Fruit fly (Drosophila melanogaster) whole organism, adult: ENCODE results near the gene Cpr66Cb.

Experiments
- CG11617 ChIP-seq: fragments of 200-800 bp; sonication (Bioruptor generic); optimal IDR thresholded peaks from 2 replicates; lab custom pipeline; 2017; ENCODE audit warnings: mild to moderate bottlenecking, missing biosample characterization, missing genetic modification reagents, missing genetic modification characterization
- CG12768 ChIP-seq: fragments of 200-800 bp; sonication (Bioruptor generic); optimal IDR thresholded peaks from 2 replicates; lab custom pipeline; 2017; ENCODE audit warnings: missing biosample characterization, missing genetic modification characterization, mild to moderate bottlenecking, moderate library complexity, missing genetic modification reagents
- CG14711 ChIP-seq: fragments of 200-800 bp; sonication (Bioruptor generic); optimal IDR thresholded peaks from 2 replicates; lab custom pipeline; 2018; ENCODE audit warnings: missing biosample characterization, mild to moderate bottlenecking, missing genetic modification characterization, moderate library complexity
- CG1620 ChIP-seq: fragments of 200-800 bp; sonication (Bioruptor generic); optimal IDR thresholded peaks from 2 replicates; lab custom pipeline; 2016; ENCODE audit warnings: missing biosample characterization, missing genetic modification characterization
- CG33017 ChIP-seq: fragments of 200-800 bp; sonication (Bioruptor generic); optimal IDR thresholded peaks from 2 replicates; lab custom pipeline; 2018; ENCODE audit warnings: missing biosample characterization, mild to moderate bottlenecking, missing genetic modification characterization, moderate library complexity
- CG5204 ChIP-seq: fragments of 200-800 bp; sonication (Bioruptor generic); optimal IDR thresholded peaks from 2 replicates; lab custom pipeline; 2016; ENCODE audit warnings: missing biosample characterization, missing genetic modification characterization
- CG7045 ChIP-seq: fragments of 200-800 bp; sonication (Bioruptor generic); optimal IDR thresholded peaks from 2 replicates; lab custom pipeline; 2017; ENCODE audit warnings: missing biosample characterization, mild to moderate bottlenecking, missing genetic modification characterization
- CG7101 ChIP-seq: fragments of 200-800 bp; sonication (Bioruptor generic); optimal IDR thresholded peaks from 2 replicates; lab custom pipeline; 2018; ENCODE audit warnings: missing biosample characterization, mild to moderate bottlenecking, missing genetic modification characterization, moderate library complexity
- Clk ChIP-seq: fragments of 200-800 bp; sonication (Bioruptor generic); optimal IDR thresholded peaks from 2 replicates; lab custom pipeline; 2017; ENCODE audit warnings: missing biosample characterization, missing genetic modification characterization
- Crg-1 ChIP-seq: fragments of 200-800 bp; sonication (Bioruptor generic); optimal IDR thresholded peaks from 2 replicates; lab custom pipeline; 2016; ENCODE audit warnings: missing biosample characterization, missing genetic modification characterization
- Hr96 ChIP-seq: fragments of 200-800 bp; sonication (Bioruptor generic); optimal IDR thresholded peaks from 2 replicates; lab custom pipeline; 2016; ENCODE audit warnings: missing biosample characterization, missing genetic modification characterization
- Mnt ChIP-seq: fragments of 200-800 bp; sonication (Bioruptor generic); optimal IDR thresholded peaks from 2 replicates; lab custom pipeline; 2016; ENCODE audit warnings: missing biosample characterization, mild to moderate bottlenecking, missing genetic modification characterization
- bab1 ChIP-seq: fragments of 200-800 bp; sonication (Bioruptor generic); optimal IDR thresholded peaks from 3 replicates; lab custom pipeline; 2019; ENCODE audit warnings: missing biosample characterization, mild to moderate bottlenecking, missing genetic modification characterization, moderate library complexity
- cic ChIP-seq: fragments of 200-800 bp; sonication (Bioruptor generic); optimal IDR thresholded peaks from 2 replicates; lab custom pipeline; 2017; ENCODE audit warnings: missing biosample characterization, mild to moderate bottlenecking, missing genetic modification characterization, moderate library complexity
- cnc ChIP-seq, 2 experiments: fragments of >200 bp; optimal IDR thresholded peaks; 2 replicates each; lab custom pipeline; 2017
- kay ChIP-seq: fragments of 200-800 bp; sonication (Bioruptor generic); peaks from one replicate; lab custom pipeline; 2016; ENCODE audit warnings: missing biosample characterization, missing genetic modification characterization, borderline replicate concordance
- ovo ChIP-seq: fragments of 200-800 bp; sonication (Bioruptor generic); optimal IDR thresholded peaks from 2 replicates; lab custom pipeline; 2016; ENCODE audit warnings: missing biosample characterization, missing genetic modification characterization
- pad ChIP-seq: fragments of 200-800 bp; sonication (Bioruptor generic); optimal IDR thresholded peaks from 3 replicates; lab custom pipeline; 2017; ENCODE audit warnings: missing biosample characterization, missing genetic modification characterization, mild to moderate bottlenecking, moderate library complexity, missing genetic modification reagents
- tj ChIP-seq: fragments of 200-800 bp; sonication (Bioruptor generic); optimal IDR thresholded peaks from 3 replicates; lab custom pipeline; 2017; ENCODE audit warnings: missing biosample characterization, mild to moderate bottlenecking, missing genetic modification characterization, moderate library complexity
- toe ChIP-seq: fragments of 200-800 bp; sonication (Bioruptor generic); optimal IDR thresholded peaks from 2 replicates; lab custom pipeline; 2016; ENCODE audit warnings: missing biosample characterization, missing genetic modification characterization

Cpr66Cb gene

dm6 chr3L:8336372-8336771, at the start of gene Cpr66Cb:
Gene Cpr66Cb (plus strand): TSS chr3L:8336672.
- TF ChIP-seq Crg-1 (GFP tag; lab: Kevin White, UChicago) (no peak), bab1 (GFP tag; lab: Kevin White, UChicago) (no peak)

- no peak for TF ChIP-seq ovo (GFP tag; lab: Kevin White, UChicago)
- no peak for TF ChIP-seq Hr96 (GFP tag; lab: Kevin White, UChicago)
- TF ChIP-seq Crg-1 (GFP tag; lab: Kevin White, UChicago): no peak
- no peak for TF ChIP-seq CG11617 (GFP tag; lab: Kevin White, UChicago)
These were observed 48.1 kb upstream of the Cpr66Cb start for dm6 chr3L:8288396-8288795.

dm6 chr3L:8289336-8290258, 46.9 kb upstream of the Cpr66Cb start, which contains the start of gene cert:
Gene cert (minus strand): TSS chr3L:8289870.
- TF ChIP-seq CG12768 (GFP tag; lab: Kevin White, UChicago) (peak; percentile 52), CG11617 (GFP tag; lab: Kevin White, UChicago) (no peak), CG5204 (GFP tag; lab: Kevin White, UChicago) (no peak), toe (peak; percentile 52), Hr96 (GFP tag; lab: Kevin White, UChicago) (peak; percentile 58), CG14711 (peak; percentile 45), pad (GFP tag; lab: Kevin White, UChicago) (peak; percentile 33), cic (GFP tag; lab: Kevin White, UChicago) (peak; percentile 54), CG1620 (peak; percentile 2), bab1 (GFP tag; lab: Kevin White, UChicago) (peak; percentile 32), Mnt (GFP tag; lab: Kevin White, UChicago) (no peak), kay (GFP tag; lab: Kevin White, UChicago) (peak; percentile 11), tj (GFP tag; lab: Kevin White, UChicago) (no peak), Crg-1 (GFP tag; lab: Kevin White, UChicago) (peak; percentile 43), ovo (GFP tag; lab: Kevin White, UChicago) (no peak), cnc (optimal IDR thresholded peaks at IDR 0.05; lab: Kevin White, UChicago) (no peak)

- TF ChIP-seq pad (GFP tag; lab: Kevin White, UChicago) (no peak), CG14711 (no peak), ovo (GFP tag; lab: Kevin White, UChicago) (no peak), toe (no peak), CG7045 (GFP tag; lab: Kevin White, UChicago) (no peak), CG7101 (no peak), CG1620 (no peak), cic (GFP tag; lab: Kevin White, UChicago) (no peak), tj (GFP tag; lab: Kevin White, UChicago) (no peak), Crg-1 (GFP tag; lab: Kevin White, UChicago) (no peak), CG12768 (GFP tag; lab: Kevin White, UChicago) (no peak)
These were observed 41.2 kb upstream of the Cpr66Cb start, which contains the start of gene CG7201 for dm6 chr3L:8295227-8295626. Gene CG7201 (minus strand): TSS chr3L:8295327.

- TF ChIP-seq CG33017 (tag; lab: Kevin White, UChicago) (no peak), kay (GFP tag; lab: Kevin White, UChicago) (peak; percentile 96), CG7101 (no peak), bab1 (GFP tag; lab: Kevin White, UChicago) (peak; percentile 0)
These were observed 39.5 kb upstream of the Cpr66Cb start, which contains the start of gene Rab19 for dm6 chr3L:8296941-8297340. Gene Rab19 (plus strand): TSS chr3L:8297018.

dm6 chr3L:8297488-8297887, 39.0 kb upstream of the Cpr66Cb start:
- TF ChIP-seq cic (GFP tag; lab: Kevin White, UChicago) (peak; percentile 24), CG12768 (GFP tag; lab: Kevin White, UChicago) (no peak), Mnt (GFP tag; lab: Kevin White, UChicago) (peak; percentile 68)

- TF ChIP-seq CG11617 (GFP tag; lab: Kevin White, UChicago): peak; percentile 82
- TF ChIP-seq bab1 (GFP tag; lab: Kevin White, UChicago): peak; percentile 84
- peak; percentile 66 for TF ChIP-seq CG1620
- peak; percentile 100 for TF ChIP-seq pad (GFP tag; lab: Kevin White, UChicago)
- peak; percentile 83 for TF ChIP-seq ovo (GFP tag; lab: Kevin White, UChicago)
- TF ChIP-seq CG33017 (tag; lab: Kevin White, UChicago): peak; percentile 44
- peak; percentile 54 for TF ChIP-seq cic (GFP tag; lab: Kevin White, UChicago)
- TF ChIP-seq CG14711: peak; percentile 83
- TF ChIP-seq CG5204 (GFP tag; lab: Kevin White, UChicago): no peak
- peak; percentile 57 for TF ChIP-seq CG12768 (GFP tag; lab: Kevin White, UChicago)
- peak; percentile 31 for TF ChIP-seq tj (GFP tag; lab: Kevin White, UChicago)
- TF ChIP-seq toe: no peak
- peak; percentile 72 for TF ChIP-seq Crg-1 (GFP tag; lab: Kevin White, UChicago)
- TF ChIP-seq kay (GFP tag; lab: Kevin White, UChicago): no peak
- TF ChIP-seq CG7045 (GFP tag; lab: Kevin White, UChicago): peak; percentile 66
- TF ChIP-seq CG7101: peak; percentile 80
- peak; percentile 32 for TF ChIP-seq Mnt (GFP tag; lab: Kevin White, UChicago)
- TF ChIP-seq cnc (optimal IDR thresholded peaks at IDR 0.05; lab: Kevin White, UChicago): no peak
- peak; percentile 60 for TF ChIP-seq Clk (GFP tag; lab: Kevin White, UChicago)
- no peak for TF ChIP-seq Hr96 (GFP tag; lab: Kevin White, UChicago)
These were observed 37.0 kb upstream of the Cpr66Cb start, which contains the start of the genes Arl5 and CG13671 for dm6 chr3L:8299224-8300130. Gene Arl5 (minus strand): TSS chr3L:8299839. Gene CG13671 (plus strand): TSS chr3L:8300064.
